Fruit fly (Drosophila melanogaster): ENCODE data around the gene nes.

Gene nes

DNA sequence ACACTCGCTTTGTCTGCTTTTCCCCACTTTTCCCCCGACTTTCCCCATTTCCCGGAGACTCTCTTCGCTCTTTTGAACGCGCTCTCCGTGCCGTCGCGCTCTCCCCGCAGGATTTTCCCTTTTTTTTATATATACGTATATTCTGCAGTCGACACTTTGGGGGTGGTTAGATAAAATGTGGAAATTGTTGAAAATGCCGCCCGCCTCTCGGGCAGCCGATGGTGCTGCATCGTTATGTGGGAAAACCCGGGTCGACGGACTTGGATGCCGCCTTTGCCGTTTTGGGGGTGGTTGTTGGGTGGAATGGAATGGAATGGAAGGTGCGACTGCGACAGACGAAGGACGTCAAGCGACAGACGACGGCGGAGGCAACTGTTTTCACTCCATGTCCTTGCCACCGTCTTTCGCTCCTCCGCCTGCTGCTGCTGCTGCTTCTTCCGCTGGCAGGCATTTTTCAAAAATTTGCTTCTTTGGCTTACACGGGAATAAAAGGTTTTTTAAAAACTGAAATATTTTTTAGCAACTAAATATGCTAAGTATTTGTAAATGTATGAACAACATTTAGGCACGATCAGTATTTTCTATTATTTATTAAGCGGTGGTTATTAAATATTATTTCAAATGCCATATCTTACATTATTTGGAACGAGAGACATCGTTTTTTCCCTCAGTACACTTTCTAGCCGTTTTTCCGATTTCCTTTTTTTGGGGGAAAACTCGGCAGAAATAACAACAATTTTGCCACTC is 29.5 kb downstream of the nes start (continued):
- no peak for TF ChIP-seq cwo (GFP tag; optimal IDR thresholded peaks at IDR 0.05)
- TF ChIP-seq Myb (GFP tag; optimal IDR thresholded peaks at IDR 0.05): no peak
- TF ChIP-seq tap (tag; optimal IDR thresholded peaks at IDR 0.05): no peak
- no peak for TF ChIP-seq dati (GFP tag; IDR thresholded peaks at IDR 0.05)
- no peak for TF ChIP-seq lbe (GFP tag; optimal IDR thresholded peaks at IDR 0.05)
- TF ChIP-seq CG42726 (GFP tag; IDR thresholded peaks at IDR 0.05; ENCODE audit: partially characterized antibody): no peak
- TF ChIP-seq wdn (GFP tag; IDR thresholded peaks at IDR 0.05): no peak
- no peak for TF ChIP-seq CG1233 (GFP tag; optimal IDR thresholded peaks at IDR 0.05)
- TF ChIP-seq hb (GFP tag; IDR thresholded peaks at IDR 0.05; ENCODE audit: partially characterized antibody): no peak
- no peak for TF ChIP-seq CG15696 (tag; optimal IDR thresholded peaks at IDR 0.05)
- no peak for TF ChIP-seq CG18764 (GFP tag; optimal IDR thresholded peaks at IDR 0.05)
- no peak for TF ChIP-seq CG6854 (GFP tag; optimal IDR thresholded peaks at IDR 0.05)
- peak in 1 of 2 experiments; percentile 41 for TF ChIP-seq bsh (GFP tag; optimal IDR thresholded peaks at IDR 0.05)
- no peak for TF ChIP-seq cg (GFP tag; optimal IDR thresholded peaks at IDR 0.05)
- no peak for TF ChIP-seq CG2875 (GFP tag; optimal IDR thresholded peaks at IDR 0.05)
- no peak for TF ChIP-seq yki (optimal IDR thresholded peaks at IDR 0.05)
- no peak for TF ChIP-seq CG6683 (GFP tag; optimal IDR thresholded peaks at IDR 0.05)
- no peak for TF ChIP-seq pzg (GFP tag; optimal IDR thresholded peaks at IDR 0.05)
- TF ChIP-seq CG4617 (GFP tag; optimal IDR thresholded peaks at IDR 0.05; ENCODE audit: borderline replicate concordance): no peak
- TF ChIP-seq CG2199 (GFP tag; IDR thresholded peaks at IDR 0.05): no peak
- TF ChIP-seq br (optimal IDR thresholded peaks at IDR 0.05): no peak
- TF ChIP-seq Hr3 (GFP tag; optimal IDR thresholded peaks at IDR 0.05): no peak
- TF ChIP-seq Pdp1 (GFP tag; optimal IDR thresholded peaks at IDR 0.05): peak in 1 of 2 experiments; percentile 20
- peak; percentile 10 for TF ChIP-seq org-1 (GFP tag; optimal IDR thresholded peaks at IDR 0.05)
- TF ChIP-seq CG13775 (GFP tag; optimal IDR thresholded peaks at IDR 0.05): peak; percentile 31
- TF ChIP-seq Tbp (GFP tag; optimal IDR thresholded peaks at IDR 0.05): no peak
- TF ChIP-seq Dbx (GFP tag; IDR thresholded peaks at IDR 0.05): no peak
- TF ChIP-seq otp (GFP tag; IDR thresholded peaks at IDR 0.05): no peak
- TF ChIP-seq gt (GFP tag; IDR thresholded peaks at IDR 0.05): no peak
- peak; percentile 28 for TF ChIP-seq ATbp (GFP tag; optimal IDR thresholded peaks at IDR 0.05)
- no peak for TF ChIP-seq gro (GFP tag; optimal IDR thresholded peaks at IDR 0.05)
- TF ChIP-seq Lim3 (GFP tag; IDR thresholded peaks at IDR 0.05): no peak
- no peak for TF ChIP-seq CG13296 (GFP tag; optimal IDR thresholded peaks at IDR 0.05)
- peak; percentile 26 for TF ChIP-seq CG17385 (GFP tag; optimal IDR thresholded peaks at IDR 0.05)
- TF ChIP-seq exex (tag; optimal IDR thresholded peaks at IDR 0.05): no peak
- no peak for TF ChIP-seq en (GFP tag; optimal IDR thresholded peaks at IDR 0.05)
- no peak for TF ChIP-seq Neu2 (GFP tag; optimal IDR thresholded peaks at IDR 0.05; ENCODE audit: borderline replicate concordance)
- no peak for TF ChIP-seq CG3163 (GFP tag; optimal IDR thresholded peaks at IDR 0.05)
- no peak for TF ChIP-seq CG7786 (GFP tag; optimal IDR thresholded peaks at IDR 0.05)
- no peak for TF ChIP-seq da (GFP tag; optimal IDR thresholded peaks at IDR 0.05)
- no peak for TF ChIP-seq gce (GFP tag; IDR thresholded peaks at IDR 0.05)
- no peak for TF ChIP-seq hkb (optimal IDR thresholded peaks at IDR 0.05)
- TF ChIP-seq hkb (GFP tag; IDR thresholded peaks at IDR 0.05): no peak
- no peak for TF ChIP-seq CG10321 (GFP tag; IDR thresholded peaks at IDR 0.05)
- no peak for TF ChIP-seq CG2129 (GFP tag; IDR thresholded peaks at IDR 0.05; ENCODE audit: partially characterized antibody)
- no peak for TF ChIP-seq cato (GFP tag; optimal IDR thresholded peaks at IDR 0.05; ENCODE audit: borderline replicate concordance)
- no peak for TF ChIP-seq Dll (GFP tag; IDR thresholded peaks at IDR 0.05; ENCODE audit: partially characterized antibody)
- TF ChIP-seq CG1832 (GFP tag; optimal IDR thresholded peaks at IDR 0.05): no peak
- TF ChIP-seq nom (GFP tag; optimal IDR thresholded peaks at IDR 0.05): no peak
- TF ChIP-seq Ssrp (tag; optimal IDR thresholded peaks at IDR 0.05): peak; percentile 13

All from whole organism, embryonic.